Fruit fly (Drosophila melanogaster) whole organism, embryonic: ENCODE measurements around the gene CG32537.
A peak's percentile ranks its signal among the peaks of the same experiment; 100 is the strongest.

Experiments
- Antp ChIP-seq: fragments of 200-800 bp; sonication (Bioruptor generic); optimal IDR thresholded peaks from 3 replicates; lab custom pipeline; 2016; ENCODE audit warnings: missing biosample characterization, missing genetic modification characterization
- CG11085 ChIP-seq: fragments of 200-800 bp; sonication (Bioruptor generic); IDR thresholded peaks from 2 replicates; pipeline ENCODE4 v1.3.6; 2022; ENCODE audit warnings: missing biosample characterization, missing genetic modification characterization
- CG12659 ChIP-seq: fragments of 200-800 bp; sonication (Bioruptor generic); optimal IDR thresholded peaks from 3 replicates; lab custom pipeline; 2017; ENCODE audit warnings: mild to moderate bottlenecking, missing biosample characterization, missing genetic modification reagents, missing genetic modification characterization
- CG13123 ChIP-seq: fragments of 200-800 bp; sonication (Bioruptor generic); optimal IDR thresholded peaks from 2 replicates; lab custom pipeline; 2016; ENCODE audit warnings: missing biosample characterization, missing genetic modification characterization
- CG13424 ChIP-seq: fragments of 200-800 bp; sonication (Bioruptor generic); optimal IDR thresholded peaks from 2 replicates; lab custom pipeline; 2019; ENCODE audit warnings: missing biosample characterization, mild to moderate bottlenecking, missing genetic modification characterization, moderate library complexity
- CG14860 ChIP-seq: fragments of 200-800 bp; sonication (Bioruptor generic); IDR thresholded peaks from 3 replicates; pipeline ENCODE4 v1.3.6; 2022; ENCODE audit warnings: missing biosample characterization, missing genetic modification characterization; ENCODE audit not compliant: partially characterized antibody
- CG15073 ChIP-seq: fragments of 200-800 bp; sonication (Bioruptor generic); optimal IDR thresholded peaks from 2 replicates; lab custom pipeline; 2016; ENCODE audit warnings: missing biosample characterization, missing genetic modification characterization
- CG15601 ChIP-seq: fragments of 200-800 bp; sonication (Bioruptor generic); optimal IDR thresholded peaks from 3 replicates; lab custom pipeline; 2019; ENCODE audit warnings: missing biosample characterization, mild to moderate bottlenecking, missing genetic modification characterization, moderate library complexity
- CG1603 ChIP-seq: fragments of 200-800 bp; sonication (Bioruptor generic); optimal IDR thresholded peaks from 2 replicates; lab custom pipeline; 2019; ENCODE audit warnings: missing biosample characterization, mild to moderate bottlenecking, missing genetic modification characterization, moderate library complexity
- CG1647 ChIP-seq: fragments of 200-800 bp; sonication (Bioruptor generic); optimal IDR thresholded peaks from 3 replicates; lab custom pipeline; 2016; ENCODE audit warnings: missing biosample characterization, missing genetic modification characterization
- CG17568 ChIP-seq: fragments of 200-800 bp; sonication (Bioruptor generic); optimal IDR thresholded peaks from 2 replicates; lab custom pipeline; 2018; ENCODE audit warnings: missing biosample characterization, mild to moderate bottlenecking, missing genetic modification characterization, moderate library complexity
- CG18599 ChIP-seq: fragments of 200-800 bp; sonication (Bioruptor generic); optimal IDR thresholded peaks from 3 replicates; lab custom pipeline; 2017; ENCODE audit warnings: missing biosample characterization, missing genetic modification characterization, mild to moderate bottlenecking, moderate library complexity, missing genetic modification reagents
- CG2116 ChIP-seq: fragments of 200-800 bp; sonication (Bioruptor generic); optimal IDR thresholded peaks from 3 replicates; lab custom pipeline; 2018; ENCODE audit warnings: missing biosample characterization, mild to moderate bottlenecking, missing genetic modification characterization
- CG2199 ChIP-seq: fragments of 200-800 bp; sonication (Bioruptor generic); IDR thresholded peaks from 3 replicates; pipeline ENCODE4 v1.3.6; 2022; ENCODE audit warnings: missing biosample characterization, missing genetic modification characterization
- CG3065 ChIP-seq: fragments of 200-800 bp; sonication (Bioruptor generic); optimal IDR thresholded peaks from 2 replicates; lab custom pipeline; 2016; ENCODE audit warnings: missing biosample characterization, missing genetic modification characterization
- CG3838 ChIP-seq: fragments of 200-800 bp; sonication (Bioruptor generic); optimal IDR thresholded peaks from 3 replicates; lab custom pipeline; 2016; ENCODE audit warnings: missing biosample characterization, missing genetic modification characterization
- CG4820 ChIP-seq: fragments of 200-800 bp; sonication (Bioruptor generic); optimal IDR thresholded peaks from 3 replicates; lab custom pipeline; 2016; ENCODE audit warnings: missing biosample characterization, missing genetic modification characterization
- CG7556 ChIP-seq: fragments of 200-800 bp; sonication (Bioruptor generic); optimal IDR thresholded peaks from 2 replicates; lab custom pipeline; 2017; ENCODE audit warnings: missing biosample characterization, mild to moderate bottlenecking, missing genetic modification characterization
- CG7839 ChIP-seq: fragments of 200-800 bp; sonication (Bioruptor generic); optimal IDR thresholded peaks from 3 replicates; lab custom pipeline; 2018; ENCODE audit warnings: missing biosample characterization, mild to moderate bottlenecking, missing genetic modification characterization, moderate library complexity
- CG7963 ChIP-seq: fragments of 200-800 bp; sonication (Bioruptor generic); IDR thresholded peaks from 3 replicates; pipeline ENCODE4 v1.3.6; 2022; ENCODE audit warnings: missing biosample characterization, missing genetic modification characterization; ENCODE audit not compliant: partially characterized antibody
- Doc2 ChIP-seq: fragments of 200-800 bp; sonication (Bioruptor generic); IDR thresholded peaks from 2 replicates; pipeline ENCODE4 v1.3.6; 2022; ENCODE audit warnings: missing biosample characterization, missing genetic modification characterization
- H2.0 ChIP-seq: fragments of 200-800 bp; sonication (Bioruptor generic); IDR thresholded peaks from 2 replicates; pipeline ENCODE4 v1.3.6; 2022; ENCODE audit warnings: missing biosample characterization, missing genetic modification characterization
- Hey ChIP-seq: fragments of 200-800 bp; sonication (Bioruptor generic); optimal IDR thresholded peaks from 3 replicates; lab custom pipeline; 2018; ENCODE audit warnings: missing biosample characterization, mild to moderate bottlenecking, missing genetic modification characterization
- Max ChIP-seq: fragments of 200-800 bp; sonication (Bioruptor generic); optimal IDR thresholded peaks from 2 replicates; lab custom pipeline; 2016; ENCODE audit warnings: missing biosample characterization, mild to moderate bottlenecking, missing genetic modification characterization
- NK7.1 ChIP-seq: fragments of 200-800 bp; sonication (Bioruptor generic); optimal IDR thresholded peaks from 3 replicates; lab custom pipeline; 2016; ENCODE audit warnings: missing biosample characterization, missing genetic modification characterization
- Oli ChIP-seq: fragments of 200-800 bp; sonication (Bioruptor generic); optimal IDR thresholded peaks from 2 replicates; lab custom pipeline; 2018; ENCODE audit warnings: missing biosample characterization, mild to moderate bottlenecking, missing genetic modification characterization, moderate library complexity
- Opbp ChIP-seq: fragments of 200-800 bp; sonication (Bioruptor generic); IDR thresholded peaks from 3 replicates; pipeline ENCODE4 v1.3.6; 2022; ENCODE audit warnings: missing biosample characterization, missing genetic modification characterization; ENCODE audit not compliant: partially characterized antibody
- Sry-β ChIP-seq: fragments of 200-800 bp; sonication (Bioruptor generic); optimal IDR thresholded peaks from 2 replicates; lab custom pipeline; 2018; ENCODE audit warnings: missing biosample characterization, mild to moderate bottlenecking, missing genetic modification characterization, moderate library complexity
- Ssrp ChIP-seq: fragments of 200-800 bp; sonication (Bioruptor generic); optimal IDR thresholded peaks from 2 replicates; lab custom pipeline; 2018; ENCODE audit warnings: missing biosample characterization, mild to moderate bottlenecking, missing genetic modification characterization, moderate library complexity
- Stat92E ChIP-seq, 3 experiments: fragments of >200 bp in 2 of 3; fragments of 200-800 bp in 1 of 3; sonication (Bioruptor generic) in 1 of 3; optimal IDR thresholded peaks; 2 replicates each; lab custom pipeline; 2017 to 2019; ENCODE audit warnings: missing biosample characterization in 3 of 3, missing genetic modification characterization in 3 of 3, mild to moderate bottlenecking in 1 of 3, moderate library complexity in 1 of 3
- ap ChIP-seq: fragments of 200-800 bp; sonication (Bioruptor generic); IDR thresholded peaks from 2 replicates; pipeline ENCODE4 v1.3.6; 2022; ENCODE audit warnings: missing biosample characterization, missing genetic modification characterization
- cwo ChIP-seq: fragments of 200-800 bp; sonication (Bioruptor generic); optimal IDR thresholded peaks from 3 replicates; lab custom pipeline; 2017; ENCODE audit warnings: missing biosample characterization, missing genetic modification characterization, mild to moderate bottlenecking, moderate library complexity, missing genetic modification reagents
- ems ChIP-seq: fragments of 200-800 bp; sonication (Bioruptor generic); optimal IDR thresholded peaks from 3 replicates; lab custom pipeline; 2016; ENCODE audit warnings: missing biosample characterization, missing genetic modification characterization
- eyg ChIP-seq: fragments of 200-800 bp; sonication (Bioruptor generic); optimal IDR thresholded peaks from 3 replicates; lab custom pipeline; 2016; ENCODE audit warnings: missing biosample characterization, missing genetic modification characterization
- gem ChIP-seq: fragments of 200-800 bp; sonication (Bioruptor generic); optimal IDR thresholded peaks from 2 replicates; lab custom pipeline; 2019; ENCODE audit warnings: missing biosample characterization, mild to moderate bottlenecking, missing genetic modification characterization, moderate library complexity
- gfzf ChIP-seq: fragments of 200-800 bp; sonication (Bioruptor generic); optimal IDR thresholded peaks from 2 replicates; lab custom pipeline; 2016; ENCODE audit warnings: missing biosample characterization, mild to moderate bottlenecking, missing genetic modification characterization, moderate library complexity
- grn ChIP-seq: fragments of 200-800 bp; sonication (Bioruptor generic); optimal IDR thresholded peaks from 3 replicates; lab custom pipeline; 2017; ENCODE audit warnings: missing biosample characterization, missing genetic modification characterization
- inv ChIP-seq: fragments of 200-800 bp; sonication (Bioruptor generic); IDR thresholded peaks from 2 replicates; pipeline ENCODE4 v1.3.6; 2022; ENCODE audit warnings: missing biosample characterization, missing genetic modification characterization; ENCODE audit not compliant: partially characterized antibody
- kah ChIP-seq: fragments of 200-800 bp; sonication (Bioruptor generic); optimal IDR thresholded peaks from 2 replicates; lab custom pipeline; 2018; ENCODE audit warnings: missing biosample characterization, mild to moderate bottlenecking, missing genetic modification characterization
- nerfin-1 ChIP-seq: fragments of 200-800 bp; sonication (Bioruptor generic); optimal IDR thresholded peaks from 3 replicates; lab custom pipeline; 2019; ENCODE audit warnings: missing biosample characterization, mild to moderate bottlenecking, missing genetic modification characterization, moderate library complexity
- pho ChIP-seq: fragments of 200-800 bp; sonication (Bioruptor generic); optimal IDR thresholded peaks from 2 replicates; lab custom pipeline; 2016; ENCODE audit warnings: missing biosample characterization, missing genetic modification characterization
- psq ChIP-seq: fragments of 200-800 bp; sonication (Bioruptor generic); optimal IDR thresholded peaks from 2 replicates; lab custom pipeline; 2017; ENCODE audit warnings: missing biosample characterization, missing genetic modification characterization
- sc ChIP-seq, 3 experiments: fragments of >200 bp in 2 of 3; fragments of 200-800 bp in 1 of 3; sonication (Bioruptor generic) in 1 of 3; optimal IDR thresholded peaks; 2 replicates in 2 of 3; 3 replicates in 1 of 3; lab custom pipeline; 2017; ENCODE audit warnings: mild to moderate bottlenecking in 1 of 3, missing biosample characterization in 1 of 3, missing genetic modification characterization in 1 of 3, missing genetic modification reagents in 1 of 3
- sd ChIP-seq: fragments of 200-800 bp; sonication (Bioruptor generic); optimal IDR thresholded peaks from 3 replicates; lab custom pipeline; 2018; ENCODE audit warnings: missing biosample characterization, mild to moderate bottlenecking, missing genetic modification characterization, moderate library complexity
- shn ChIP-seq: fragments of 200-800 bp; sonication (Bioruptor generic); optimal IDR thresholded peaks from 3 replicates; lab custom pipeline; 2016; ENCODE audit warnings: missing biosample characterization, missing genetic modification characterization
- sqz ChIP-seq: fragments of 200-800 bp; sonication (Bioruptor generic); optimal IDR thresholded peaks from 3 replicates; lab custom pipeline; 2018; ENCODE audit warnings: missing biosample characterization, mild to moderate bottlenecking, missing genetic modification characterization
- stwl ChIP-seq: fragments of 200-800 bp; sonication (Bioruptor generic); optimal IDR thresholded peaks from 3 replicates; lab custom pipeline; 2018; ENCODE audit warnings: missing biosample characterization, mild to moderate bottlenecking, missing genetic modification characterization, moderate library complexity
- unc-4 ChIP-seq: fragments of 200-800 bp; sonication (Bioruptor generic); IDR thresholded peaks from 2 replicates; pipeline ENCODE4 v1.3.6; 2022; ENCODE audit warnings: missing biosample characterization, missing genetic modification characterization; ENCODE audit not compliant: partially characterized antibody
- zen2 ChIP-seq: fragments of 200-800 bp; sonication (Bioruptor generic); IDR thresholded peaks from 3 replicates; pipeline ENCODE4 v1.3.6; 2022; ENCODE audit warnings: missing biosample characterization, missing genetic modification characterization; ENCODE audit not compliant: partially characterized antibody

Gene CG32537

dm6 chrX:19243379-19243834 is 32.9 kb downstream of the CG32537 start, which contains the start of gene CG7889:
TSS of gene CG7889 (plus strand) at chrX:19243631.
- TF ChIP-seq eyg (GFP tag; lab: Kevin White, UChicago) = no peak
- peak; percentile 2 for TF ChIP-seq CG12659 (GFP tag; lab: Kevin White, UChicago)
- TF ChIP-seq CG13424 (tag; lab: Kevin White, UChicago) = peak; percentile 54
- no peak for TF ChIP-seq cwo (GFP tag; lab: Kevin White, UChicago)
- TF ChIP-seq pho (GFP tag; lab: Kevin White, UChicago) = no peak
- TF ChIP-seq CG13123 (GFP tag; lab: Kevin White, UChicago) = no peak
- TF ChIP-seq inv (GFP tag; lab: Robert Waterston, UW) = no peak
- peak; percentile 39 for TF ChIP-seq CG15601
- TF ChIP-seq CG18599 (GFP tag; lab: Kevin White, UChicago) = peak; percentile 49
- no peak for TF ChIP-seq Doc2 (GFP tag; lab: Robert Waterston, UW)
- TF ChIP-seq CG17568 (GFP tag; lab: Kevin White, UChicago) = no peak
- no peak for TF ChIP-seq CG7963 (GFP tag; lab: Robert Waterston, UW)
- TF ChIP-seq ap (GFP tag; lab: Robert Waterston, UW) = 0 out of 2 replicates have a peak, but pooled peaks have one; percentile 14
- no peak for TF ChIP-seq Oli (tag; lab: Kevin White, UChicago)
- TF ChIP-seq CG4820 (GFP tag; lab: Kevin White, UChicago) = peak; percentile 27
- no peak for TF ChIP-seq CG15073 (GFP tag; lab: Kevin White, UChicago)
- TF ChIP-seq unc-4 (GFP tag; lab: Robert Waterston, UW) = no peak
- TF ChIP-seq CG3065 = no peak
- no peak for TF ChIP-seq NK7.1
- no peak for TF ChIP-seq shn (GFP tag; lab: Kevin White, UChicago)
- no peak for TF ChIP-seq Opbp (GFP tag; lab: Robert Waterston, UW)
- no peak for TF ChIP-seq Ssrp (tag; lab: Kevin White, UChicago)
- TF ChIP-seq zen2 = no peak
- peak; percentile 15 for TF ChIP-seq stwl
- TF ChIP-seq Sry-β (GFP tag; lab: Kevin White, UChicago) = no peak
- TF ChIP-seq Antp (GFP tag; lab: Kevin White, UChicago) = no peak
- TF ChIP-seq CG11085 = no peak
- no peak for TF ChIP-seq Hey (tag; lab: Kevin White, UChicago)
- TF ChIP-seq H2.0 (GFP tag; lab: Robert Waterston, UW) = no peak
- TF ChIP-seq CG14860 (GFP tag; lab: Robert Waterston, UW) = no peak
- TF ChIP-seq nerfin-1 (tag; lab: Kevin White, UChicago) = no peak
- TF ChIP-seq ems (GFP tag; lab: Kevin White, UChicago) = no peak
- peak; percentile 64 for TF ChIP-seq gfzf (GFP tag; lab: Kevin White, UChicago)
- TF ChIP-seq CG3838 (GFP tag; lab: Kevin White, UChicago) = no peak
- peak; percentile 39 for TF ChIP-seq Max (GFP tag; lab: Kevin White, UChicago)
- peak; percentile 99 for TF ChIP-seq kah (GFP tag; lab: Kevin White, UChicago)
- no peak for TF ChIP-seq CG2199 (GFP tag; lab: Robert Waterston, UW)
- no peak for TF ChIP-seq CG7556 (GFP tag; lab: Kevin White, UChicago)
- peak; percentile 34 for TF ChIP-seq CG7839 (tag; lab: Kevin White, UChicago)
- no peak for TF ChIP-seq psq (GFP tag; lab: Kevin White, UChicago)
- peak; percentile 64 for TF ChIP-seq CG1603 (tag; lab: Kevin White, UChicago)
- TF ChIP-seq sc (optimal IDR thresholded peaks at IDR 0.05; lab: Kevin White, UChicago) = no peak
- TF ChIP-seq sc (GFP tag; optimal IDR thresholded peaks at IDR 0.05; lab: Kevin White, UChicago) = no peak
- peak; percentile 6 for TF ChIP-seq CG1647 (GFP tag; lab: Kevin White, UChicago)
- TF ChIP-seq CG2116 (GFP tag; lab: Kevin White, UChicago) = no peak
- no peak for TF ChIP-seq grn
- no peak for TF ChIP-seq Stat92E (GFP tag; optimal IDR thresholded peaks at IDR 0.05; lab: Kevin White, UChicago)
- no peak for TF ChIP-seq sd (tag; lab: Kevin White, UChicago)
- peak; percentile 17 for TF ChIP-seq gem
- TF ChIP-seq sqz (GFP tag; lab: Kevin White, UChicago) = no peak
